Fruit fly (Drosophila melanogaster) Kc167 (cell line): ENCODE measurements around the gene lin-28.

Experiments
- Sin3A ChIP-seq: fragments of >200 bp; optimal IDR thresholded peaks from 2 replicates; lab custom pipeline; 2018; ENCODE audit warnings: missing external identifiers
- h ChIP-seq: fragments of >200 bp; optimal IDR thresholded peaks from 3 replicates; lab custom pipeline; 2018; ENCODE audit warnings: missing external identifiers
- insv ChIP-seq: fragments of >200 bp; optimal IDR thresholded peaks from 3 replicates; lab custom pipeline; 2018; ENCODE audit warnings: missing external identifiers
- psq ChIP-seq: fragments of >200 bp; optimal IDR thresholded peaks from 2 replicates; lab custom pipeline; 2017; ENCODE audit warnings: missing external identifiers
- ttk ChIP-seq: sonication (Bioruptor generic); optimal IDR thresholded peaks from 2 replicates; lab custom pipeline; 2017; ENCODE audit warnings: missing external identifiers

DNA sequence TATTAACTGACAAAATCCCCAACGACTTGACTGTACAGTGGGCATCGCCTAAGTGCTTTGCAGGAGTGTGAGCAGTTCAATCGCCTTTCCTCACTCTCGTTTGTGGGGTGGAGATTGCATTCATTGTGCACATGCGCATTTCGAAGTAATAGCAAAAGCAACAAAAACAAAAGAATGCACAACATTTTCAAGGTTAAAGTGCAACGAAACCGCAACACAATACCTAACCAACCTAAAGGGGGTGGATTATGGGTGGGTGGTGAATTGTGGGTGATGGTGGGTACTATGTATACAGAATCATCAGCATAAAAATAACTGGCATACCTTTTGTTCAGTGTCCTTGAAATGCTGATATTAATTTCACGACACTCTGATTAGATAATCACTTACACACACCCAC is 15.0 kb upstream of the lin-28 start:
- TF ChIP-seq Sin3A (no peak), psq (lab: Kevin White, UChicago) (no peak), h (lab: Kevin White, UChicago) (no peak), insv (lab: Kevin White, UChicago) (no peak), ttk (lab: Kevin White, UChicago) (no peak)
